Fruit fly (Drosophila melanogaster) whole organism, pupa: ENCODE measurements around the gene Eig71Ec.

ENCODE experiments used
- CG10348 ChIP-seq: fragments of 200-800 bp; sonication (Bioruptor generic); IDR thresholded peaks from 2 replicates; pipeline ENCODE4 v1.3.6; 2022; ENCODE audit warnings: missing biosample characterization, missing genetic modification characterization
- CG12605 ChIP-seq: fragments of 200-800 bp; sonication (Bioruptor generic); IDR thresholded peaks from 2 replicates; pipeline ENCODE4 v1.3.6; 2022; ENCODE audit warnings: missing biosample characterization, missing genetic modification characterization
- CG13204 ChIP-seq: fragments of 200-800 bp; sonication (Bioruptor generic); optimal IDR thresholded peaks from 2 replicates; lab custom pipeline; 2018; ENCODE audit warnings: missing biosample characterization, mild to moderate bottlenecking, missing genetic modification characterization, moderate library complexity
- CG14655 ChIP-seq: fragments of 200-800 bp; sonication (Bioruptor generic); optimal IDR thresholded peaks from 3 replicates; lab custom pipeline; 2017; ENCODE audit warnings: mild to moderate bottlenecking, missing biosample characterization, missing genetic modification reagents, missing genetic modification characterization
- CG15710 ChIP-seq: fragments of 200-800 bp; sonication (Bioruptor generic); optimal IDR thresholded peaks from 2 replicates; lab custom pipeline; 2018; ENCODE audit warnings: missing biosample characterization, mild to moderate bottlenecking, missing genetic modification characterization, moderate library complexity
- CG17806 ChIP-seq: fragments of 200-800 bp; sonication (Bioruptor generic); optimal IDR thresholded peaks from 2 replicates; lab custom pipeline; 2018; ENCODE audit warnings: missing biosample characterization, mild to moderate bottlenecking, missing genetic modification characterization, moderate library complexity
- CG32121 ChIP-seq: fragments of 200-800 bp; sonication (Bioruptor generic); IDR thresholded peaks from 2 replicates; pipeline ENCODE4 v1.3.6; 2022; ENCODE audit warnings: missing biosample characterization, missing genetic modification characterization
- CG34367 ChIP-seq: fragments of 200-800 bp; sonication (Bioruptor generic); optimal IDR thresholded peaks from 2 replicates; lab custom pipeline; 2018; ENCODE audit warnings: missing biosample characterization, mild to moderate bottlenecking, missing genetic modification characterization
- CG4496 ChIP-seq: fragments of 200-800 bp; sonication (Bioruptor generic); IDR thresholded peaks from 3 replicates; pipeline ENCODE4 v1.3.6; 2022; ENCODE audit warnings: missing biosample characterization, missing genetic modification characterization
- CG8159 ChIP-seq: fragments of 200-800 bp; sonication (Bioruptor generic); optimal IDR thresholded peaks from 3 replicates; lab custom pipeline; 2018; ENCODE audit warnings: missing biosample characterization, mild to moderate bottlenecking, missing genetic modification characterization, moderate library complexity
- CG8301 ChIP-seq: fragments of 200-800 bp; sonication (Bioruptor generic); optimal IDR thresholded peaks from 2 replicates; lab custom pipeline; 2018; ENCODE audit warnings: missing biosample characterization, mild to moderate bottlenecking, missing genetic modification characterization
- CG9948 ChIP-seq: fragments of 200-800 bp; sonication (Bioruptor generic); optimal IDR thresholded peaks from 2 replicates; lab custom pipeline; 2018; ENCODE audit warnings: missing biosample characterization, mild to moderate bottlenecking, missing genetic modification characterization, moderate library complexity
- D1 ChIP-seq: fragments of 200-800 bp; sonication (Bioruptor generic); optimal IDR thresholded peaks from 2 replicates; lab custom pipeline; 2018; ENCODE audit warnings: missing biosample characterization, mild to moderate bottlenecking, missing genetic modification characterization, moderate library complexity
- EcR ChIP-seq: fragments of 200-800 bp; sonication (Bioruptor generic); optimal IDR thresholded peaks from 3 replicates; lab custom pipeline; 2019; ENCODE audit warnings: missing biosample characterization, missing genetic modification characterization, mild to moderate bottlenecking, moderate library complexity, missing genetic modification reagents
- Ets98B ChIP-seq: fragments of 200-800 bp; sonication (Bioruptor generic); IDR thresholded peaks from 2 replicates; pipeline ENCODE4 v1.3.6; 2022; ENCODE audit warnings: missing biosample characterization, missing genetic modification characterization
- Pif1A ChIP-seq: fragments of 200-800 bp; sonication (Bioruptor generic); optimal IDR thresholded peaks from 3 replicates; lab custom pipeline; 2016; ENCODE audit warnings: missing biosample characterization, missing genetic modification characterization
- Pif1B ChIP-seq: fragments of 200-800 bp; sonication (Bioruptor generic); optimal IDR thresholded peaks from 3 replicates; lab custom pipeline; 2016; ENCODE audit warnings: missing biosample characterization, missing genetic modification characterization
- Snoo ChIP-seq: fragments of 200-800 bp; sonication (Bioruptor generic); optimal IDR thresholded peaks from 3 replicates; lab custom pipeline; 2017; ENCODE audit warnings: missing biosample characterization, mild to moderate bottlenecking, missing genetic modification characterization, inconsistent platforms
- fd96Ca ChIP-seq: fragments of 200-800 bp; sonication (Bioruptor generic); IDR thresholded peaks from 3 replicates; pipeline ENCODE4 v1.3.6; 2022; ENCODE audit warnings: missing biosample characterization, missing genetic modification characterization
- gl ChIP-seq: fragments of 200-800 bp; sonication (Bioruptor generic); optimal IDR thresholded peaks from 2 replicates; lab custom pipeline; 2018; ENCODE audit warnings: missing biosample characterization, mild to moderate bottlenecking, missing genetic modification characterization
- rn ChIP-seq: fragments of 200-800 bp; sonication (Bioruptor generic); IDR thresholded peaks from 2 replicates; pipeline ENCODE4 v1.3.6; 2022; ENCODE audit warnings: missing biosample characterization, missing genetic modification characterization

Eig71Ec gene

dm6 chr3L:15641590-15642019 is 10.4 kb downstream of the Eig71Ec start:
- TF ChIP-seq CG32121 (GFP tag; lab: Robert Waterston, UW): no peak
- no peak for TF ChIP-seq Pif1B
- peak; percentile 51 for TF ChIP-seq CG14655 (GFP tag; lab: Kevin White, UChicago)
- TF ChIP-seq fd96Ca: no peak
- peak; percentile 28 for TF ChIP-seq Snoo (tag; lab: Kevin White, UChicago)
- TF ChIP-seq CG13204 (GFP tag; lab: Kevin White, UChicago): no peak
- TF ChIP-seq Ets98B (GFP tag; lab: Robert Waterston, UW): no peak
- no peak for TF ChIP-seq CG10348
- TF ChIP-seq D1: no peak
- peak; percentile 11 for TF ChIP-seq Pif1A
- TF ChIP-seq CG4496 (GFP tag; lab: Robert Waterston, UW): 0 out of 3 replicates have a peak, but pooled peaks have one; percentile 21
- TF ChIP-seq CG15710: peak; percentile 54
- TF ChIP-seq gl (tag; lab: Kevin White, UChicago): no peak
- TF ChIP-seq CG8159 (tag; lab: Kevin White, UChicago): peak; percentile 81
- no peak for TF ChIP-seq EcR
- TF ChIP-seq CG17806 (tag; lab: Kevin White, UChicago): peak; percentile 32
- no peak for TF ChIP-seq CG34367
- TF ChIP-seq rn (GFP tag; lab: Robert Waterston, UW): no peak
- TF ChIP-seq CG9948 (tag; lab: Kevin White, UChicago): peak; percentile 47
- peak; percentile 45 for TF ChIP-seq CG8301
- 0 out of 2 replicates have a peak, but pooled peaks have one; percentile 7 for TF ChIP-seq CG12605 (GFP tag; lab: Robert Waterston, UW)

DNA sequence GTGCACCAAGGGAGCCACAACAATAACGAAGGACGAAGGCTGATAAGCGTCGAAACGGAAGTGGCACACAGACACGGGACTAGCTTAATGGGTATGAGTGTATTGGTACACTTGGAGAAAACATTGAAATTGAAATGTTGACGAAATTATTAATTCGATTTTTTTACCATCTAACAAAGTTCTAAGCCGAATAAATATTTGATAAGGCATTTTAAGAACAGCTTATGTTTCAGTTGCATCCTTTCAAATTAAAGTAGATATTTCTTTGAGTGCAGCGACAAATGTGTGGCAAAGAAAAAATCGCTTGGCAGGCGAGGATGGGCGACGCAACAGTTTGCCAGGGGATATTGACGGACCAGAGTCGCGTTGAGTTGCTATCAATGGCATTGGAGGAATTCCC is 12.1 kb downstream of the Eig71Ec start:
- no peak for TF ChIP-seq CG32121 (GFP tag; lab: Robert Waterston, UW)
- no peak for TF ChIP-seq CG13204 (GFP tag; lab: Kevin White, UChicago)
- no peak for TF ChIP-seq EcR
- TF ChIP-seq, all 21 proteins: peak for 0

dm6 chr3L:15638524-15638923 is 13.5 kb downstream of the Eig71Ec start:
- TF ChIP-seq CG4496 (GFP tag; lab: Robert Waterston, UW) (no peak), Snoo (tag; lab: Kevin White, UChicago) (no peak), fd96Ca (no peak), D1 (no peak), CG8159 (tag; lab: Kevin White, UChicago) (no peak)

dm6 chr3L:15637618-15638017 is 14.4 kb downstream of the Eig71Ec start:
- peak; percentile 34 for TF ChIP-seq Pif1A
- TF ChIP-seq EcR: peak; percentile 89
- no peak for TF ChIP-seq Snoo (tag; lab: Kevin White, UChicago)
- peak; percentile 36 for TF ChIP-seq gl (tag; lab: Kevin White, UChicago)
- TF ChIP-seq fd96Ca: no peak
- TF ChIP-seq CG14655 (GFP tag; lab: Kevin White, UChicago): no peak
- TF ChIP-seq CG8301: no peak
- TF ChIP-seq CG34367: no peak

- TF ChIP-seq Pif1B: no peak
- TF ChIP-seq, all 21 proteins: peak for 0
Observed at dm6 chr3L:15636978-15637377, 15.1 kb downstream of the Eig71Ec start.

dm6 chr3L:15636359-15636758 is 15.7 kb downstream of the Eig71Ec start:
- peak; percentile 1 for TF ChIP-seq EcR
- no peak for TF ChIP-seq CG32121 (GFP tag; lab: Robert Waterston, UW)
- no peak for TF ChIP-seq Pif1B
- TF ChIP-seq, all 21 proteins: peak for 1

DNA sequence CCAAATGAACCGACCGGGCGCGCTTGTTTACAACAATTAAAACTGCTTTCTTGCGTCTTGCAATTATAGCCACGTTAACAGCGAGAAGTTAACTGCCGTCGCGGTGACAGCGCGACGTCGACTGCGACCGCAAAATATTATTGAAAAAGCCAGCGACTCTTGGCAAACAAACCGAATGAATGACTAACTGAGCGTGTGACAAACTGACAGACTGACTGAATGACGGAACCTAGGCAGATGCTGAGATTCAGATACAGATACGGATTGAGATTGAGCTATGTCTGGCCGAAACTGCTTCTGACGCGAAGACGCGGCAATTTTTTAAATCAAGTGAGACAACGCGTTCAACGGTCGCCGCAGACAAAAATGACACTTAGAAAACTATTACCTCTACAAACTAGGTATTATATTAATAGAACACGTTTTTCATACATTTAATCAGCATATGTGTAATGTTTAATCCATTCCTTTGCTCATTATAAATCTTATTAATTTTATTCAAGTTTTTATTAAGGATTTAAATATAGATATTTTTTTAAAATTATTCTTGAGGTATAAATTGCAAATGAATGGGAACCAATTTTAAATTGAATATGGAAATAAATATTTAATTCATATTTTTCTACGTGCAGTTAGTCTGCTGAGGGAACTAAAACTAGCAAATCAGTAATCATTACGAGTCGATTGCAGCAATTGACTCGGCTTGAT is 17.5 kb downstream of the Eig71Ec start:
- TF ChIP-seq CG32121 (GFP tag; lab: Robert Waterston, UW): no peak
- TF ChIP-seq CG34367: no peak
- TF ChIP-seq CG8301: no peak
- no peak for TF ChIP-seq D1
- TF ChIP-seq CG15710: no peak
- TF ChIP-seq Pif1A: no peak
- no peak for TF ChIP-seq CG4496 (GFP tag; lab: Robert Waterston, UW)
- no peak for TF ChIP-seq CG17806 (tag; lab: Kevin White, UChicago)
- no peak for TF ChIP-seq Snoo (tag; lab: Kevin White, UChicago)
- TF ChIP-seq CG12605 (GFP tag; lab: Robert Waterston, UW): no peak
- TF ChIP-seq CG8159 (tag; lab: Kevin White, UChicago): no peak
- no peak for TF ChIP-seq CG13204 (GFP tag; lab: Kevin White, UChicago)
- no peak for TF ChIP-seq EcR
- no peak for TF ChIP-seq CG9948 (tag; lab: Kevin White, UChicago)
- no peak for TF ChIP-seq rn (GFP tag; lab: Robert Waterston, UW)

DNA sequence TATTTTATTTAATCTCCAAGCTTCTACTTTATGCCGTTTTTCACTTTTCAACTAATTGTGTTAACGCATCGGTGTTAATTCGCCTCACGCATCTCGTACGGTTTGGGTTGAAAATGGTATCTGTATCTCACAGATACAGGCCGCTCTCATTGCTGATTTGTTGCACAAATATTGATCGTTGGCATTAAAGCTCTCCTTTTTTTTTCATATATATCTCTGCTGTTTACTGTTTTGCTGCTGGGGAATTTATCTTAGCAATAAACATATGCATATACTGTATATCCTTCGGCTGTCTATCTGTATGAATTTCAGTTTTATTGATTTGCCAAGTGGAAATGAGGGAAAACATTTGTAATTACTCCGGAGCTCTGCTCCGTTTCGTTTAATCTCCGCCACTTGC is 19.4 kb downstream of the Eig71Ec start:
- TF ChIP-seq CG34367 (no peak), CG32121 (GFP tag; lab: Robert Waterston, UW) (no peak), CG14655 (GFP tag; lab: Kevin White, UChicago) (no peak), gl (tag; lab: Kevin White, UChicago) (no peak), EcR (no peak), CG9948 (tag; lab: Kevin White, UChicago) (no peak), Pif1A (no peak), CG15710 (no peak), CG8301 (no peak), CG17806 (tag; lab: Kevin White, UChicago) (no peak), CG13204 (GFP tag; lab: Kevin White, UChicago) (no peak), rn (GFP tag; lab: Robert Waterston, UW) (no peak), Pif1B (no peak), Ets98B (GFP tag; lab: Robert Waterston, UW) (no peak), CG4496 (GFP tag; lab: Robert Waterston, UW) (no peak), CG12605 (GFP tag; lab: Robert Waterston, UW) (no peak), Snoo (tag; lab: Kevin White, UChicago) (no peak), D1 (no peak)
